Fruit fly (Drosophila melanogaster) whole organism, embryonic: ENCODE measurements around the gene CG7879.

Experiments
- Bteb2 ChIP-seq: fragments of 200-800 bp; sonication (Bioruptor generic); optimal IDR thresholded peaks from 2 replicates; lab custom pipeline; 2016; ENCODE audit warnings: missing biosample characterization, missing genetic modification characterization
- CG1024 ChIP-seq: fragments of 200-800 bp; sonication (Bioruptor generic); IDR thresholded peaks from 2 replicates; pipeline ENCODE4 v1.3.6; 2022; ENCODE audit warnings: missing biosample characterization, missing genetic modification characterization
- CG10654 ChIP-seq: fragments of 200-800 bp; sonication (Bioruptor generic); optimal IDR thresholded peaks from 2 replicates; lab custom pipeline; 2016; ENCODE audit warnings: missing biosample characterization, missing genetic modification characterization
- CG11247 ChIP-seq: fragments of 200-800 bp; sonication (Bioruptor generic); IDR thresholded peaks from 2 replicates; pipeline ENCODE4 v1.3.6; 2022; ENCODE audit warnings: missing biosample characterization, missing genetic modification characterization
- CG13894 ChIP-seq: fragments of 200-800 bp; sonication (Bioruptor generic); optimal IDR thresholded peaks from 3 replicates; lab custom pipeline; 2018; ENCODE audit warnings: missing biosample characterization, mild to moderate bottlenecking, missing genetic modification characterization, moderate library complexity
- CG14667 ChIP-seq: fragments of 200-800 bp; sonication (Bioruptor generic); IDR thresholded peaks from 2 replicates; pipeline ENCODE4 v1.3.6; 2022; ENCODE audit warnings: missing biosample characterization, missing genetic modification characterization
- CG15269 ChIP-seq: fragments of 200-800 bp; sonication (Bioruptor generic); optimal IDR thresholded peaks from 2 replicates; lab custom pipeline; 2018; ENCODE audit warnings: missing biosample characterization, mild to moderate bottlenecking, missing genetic modification characterization, moderate library complexity
- CG15514 ChIP-seq: fragments of 200-800 bp; sonication (Bioruptor generic); optimal IDR thresholded peaks from 3 replicates; lab custom pipeline; 2017; ENCODE audit warnings: missing biosample characterization, missing genetic modification characterization, mild to moderate bottlenecking, moderate library complexity, missing genetic modification reagents
- CG1602 ChIP-seq: fragments of 200-800 bp; sonication (Bioruptor generic); optimal IDR thresholded peaks from 3 replicates; lab custom pipeline; 2016; ENCODE audit warnings: missing biosample characterization, missing genetic modification characterization
- CG2120 ChIP-seq: fragments of 200-800 bp; sonication (Bioruptor generic); optimal IDR thresholded peaks from 3 replicates; lab custom pipeline; 2016; ENCODE audit warnings: missing biosample characterization, missing genetic modification characterization
- CG30020 ChIP-seq: fragments of 200-800 bp; optimal IDR thresholded peaks from 2 replicates; lab custom pipeline; 2019; ENCODE audit warnings: missing biosample characterization, mild to moderate bottlenecking, missing genetic modification characterization, moderate library complexity
- CG31388 ChIP-seq: fragments of 200-800 bp; sonication (Bioruptor generic); optimal IDR thresholded peaks from 2 replicates; lab custom pipeline; 2016; ENCODE audit warnings: missing biosample characterization, missing genetic modification characterization
- CG3281 ChIP-seq: fragments of 200-800 bp; sonication (Bioruptor generic); optimal IDR thresholded peaks from 3 replicates; lab custom pipeline; 2017; ENCODE audit warnings: missing biosample characterization, mild to moderate bottlenecking, missing genetic modification characterization
- CG34422 ChIP-seq: fragments of 200-800 bp; sonication (Bioruptor generic); IDR thresholded peaks from 3 replicates; pipeline ENCODE4 v1.3.6; 2022; ENCODE audit warnings: missing biosample characterization, missing genetic modification characterization
- CG3838 ChIP-seq: fragments of 200-800 bp; sonication (Bioruptor generic); optimal IDR thresholded peaks from 3 replicates; lab custom pipeline; 2016; ENCODE audit warnings: missing biosample characterization, missing genetic modification characterization
- CG5180 ChIP-seq: fragments of 200-800 bp; sonication (Bioruptor generic); optimal IDR thresholded peaks from 3 replicates; lab custom pipeline; 2017; ENCODE audit warnings: missing biosample characterization, missing genetic modification characterization, mild to moderate bottlenecking, moderate library complexity, missing genetic modification reagents
- CG7372 ChIP-seq: fragments of 200-800 bp; sonication (Bioruptor generic); IDR thresholded peaks from 2 replicates; pipeline ENCODE4 v1.3.6; 2022; ENCODE audit warnings: missing biosample characterization, missing genetic modification characterization
- CG7745 ChIP-seq: fragments of 200-800 bp; sonication (Bioruptor generic); optimal IDR thresholded peaks from 2 replicates; lab custom pipeline; 2018; ENCODE audit warnings: missing biosample characterization, mild to moderate bottlenecking, missing genetic modification characterization, moderate library complexity
- CG9817 ChIP-seq: fragments of 200-800 bp; sonication (Bioruptor generic); optimal IDR thresholded peaks from 2 replicates; lab custom pipeline; 2018; ENCODE audit warnings: missing biosample characterization, mild to moderate bottlenecking, missing genetic modification characterization, moderate library complexity
- D19A ChIP-seq: fragments of 200-800 bp; optimal IDR thresholded peaks from 3 replicates; lab custom pipeline; 2019; ENCODE audit warnings: missing biosample characterization, mild to moderate bottlenecking, missing genetic modification characterization, moderate library complexity
- Doc3 ChIP-seq: fragments of 200-800 bp; sonication (Bioruptor generic); IDR thresholded peaks from 3 replicates; pipeline ENCODE4 v1.3.6; 2022; ENCODE audit warnings: missing biosample characterization, missing genetic modification characterization; ENCODE audit not compliant: partially characterized antibody
- Drgx ChIP-seq: fragments of 200-800 bp; sonication (Bioruptor generic); IDR thresholded peaks from 2 replicates; pipeline ENCODE4 v1.3.6; 2022; ENCODE audit warnings: missing biosample characterization, missing genetic modification characterization
- Hand ChIP-seq: fragments of 200-800 bp; sonication (Bioruptor generic); optimal IDR thresholded peaks from 2 replicates; lab custom pipeline; 2017; ENCODE audit warnings: mild to moderate bottlenecking, missing biosample characterization, missing genetic modification reagents, missing genetic modification characterization
- Jarid2 ChIP-seq: fragments of 200-800 bp; sonication (Bioruptor generic); optimal IDR thresholded peaks from 3 replicates; lab custom pipeline; 2017; ENCODE audit warnings: mild to moderate bottlenecking, missing biosample characterization, missing genetic modification reagents, missing genetic modification characterization
- Lpt ChIP-seq: fragments of >200 bp; optimal IDR thresholded peaks from 2 replicates; lab custom pipeline; 2018; ENCODE audit warnings: missing biosample characterization, missing genetic modification characterization
- Med ChIP-seq: fragments of 200-800 bp; sonication (Bioruptor generic); peaks from one replicate; lab custom pipeline; 2016; ENCODE audit warnings: missing biosample characterization, missing genetic modification characterization, mild to moderate bottlenecking, inconsistent platforms, moderate library complexity
- Myb ChIP-seq: fragments of 200-800 bp; sonication (Bioruptor generic); optimal IDR thresholded peaks from 2 replicates; lab custom pipeline; 2016; ENCODE audit warnings: missing biosample characterization, missing genetic modification characterization
- NFAT ChIP-seq: fragments of 200-800 bp; sonication (Bioruptor generic); IDR thresholded peaks from 2 replicates; pipeline ENCODE4 v1.3.6; 2022; ENCODE audit warnings: missing biosample characterization, missing genetic modification characterization
- Trl ChIP-seq, 3 experiments: fragments of >200 bp in 2 of 3; fragments of 200-800 bp in 1 of 3; sonication (Bioruptor generic) in 1 of 3; optimal IDR thresholded peaks; 2 replicates in 1 of 3; 3 replicates in 2 of 3; lab custom pipeline; 2016 to 2017; ENCODE audit warnings: missing biosample characterization in 1 of 3, missing genetic modification characterization in 1 of 3
- cg ChIP-seq: fragments of 200-800 bp; sonication (Bioruptor generic); optimal IDR thresholded peaks from 3 replicates; lab custom pipeline; 2019; ENCODE audit warnings: missing biosample characterization, mild to moderate bottlenecking, missing genetic modification characterization, moderate library complexity
- chm ChIP-seq: fragments of 200-800 bp; sonication (Bioruptor generic); IDR thresholded peaks from 2 replicates; pipeline ENCODE4 v1.3.6; 2022; ENCODE audit warnings: missing biosample characterization, missing genetic modification characterization
- croc ChIP-seq: fragments of 200-800 bp; sonication (Bioruptor generic); conservative IDR thresholded peaks from 3 replicates; pipeline ENCODE4 v1.3.6; 2022; ENCODE audit warnings: missing biosample characterization, missing genetic modification characterization
- crol ChIP-seq: fragments of 200-800 bp; sonication (Bioruptor generic); IDR thresholded peaks from 2 replicates; pipeline ENCODE4 v1.3.6; 2022; ENCODE audit warnings: missing biosample characterization, missing genetic modification characterization
- danr ChIP-seq: fragments of 200-800 bp; sonication (Bioruptor generic); IDR thresholded peaks from 2 replicates; pipeline ENCODE4 v1.3.6; 2022; ENCODE audit warnings: missing biosample characterization, missing genetic modification characterization
- ewg ChIP-seq: fragments of 200-800 bp; sonication (Bioruptor generic); optimal IDR thresholded peaks from 3 replicates; lab custom pipeline; 2017; ENCODE audit warnings: mild to moderate bottlenecking, missing biosample characterization, missing genetic modification reagents, missing genetic modification characterization
- fu2 ChIP-seq: fragments of 200-800 bp; sonication (Bioruptor generic); optimal IDR thresholded peaks from 2 replicates; lab custom pipeline; 2016; ENCODE audit warnings: missing biosample characterization, missing genetic modification characterization
- her ChIP-seq: fragments of 200-800 bp; sonication (Bioruptor generic); optimal IDR thresholded peaks from 2 replicates; lab custom pipeline; 2016; ENCODE audit warnings: missing biosample characterization, missing genetic modification characterization
- hkb ChIP-seq, 2 experiments: fragments of 200-800 bp in 1 of 2; fragments of >200 bp in 1 of 2; sonication (Bioruptor generic) in 1 of 2; IDR thresholded peaks in 1 of 2; optimal IDR thresholded peaks in 1 of 2; 2 replicates each; pipeline versions ENCODE4 v1.3.6 to Lab custom; 2017 to 2022; ENCODE audit warnings: missing biosample characterization in 1 of 2, missing genetic modification characterization in 1 of 2
- lilli ChIP-seq: fragments of 200-800 bp; sonication (Bioruptor generic); optimal IDR thresholded peaks from 3 replicates; lab custom pipeline; 2016; ENCODE audit warnings: missing biosample characterization, missing genetic modification characterization
- mam ChIP-seq: fragments of 200-800 bp; sonication (Bioruptor generic); optimal IDR thresholded peaks from 3 replicates; lab custom pipeline; 2016; ENCODE audit warnings: missing biosample characterization, missing genetic modification characterization
- mirr ChIP-seq: fragments of 200-800 bp; sonication (Bioruptor generic); optimal IDR thresholded peaks from 3 replicates; lab custom pipeline; 2018; ENCODE audit warnings: missing biosample characterization, mild to moderate bottlenecking, missing genetic modification characterization
- nerfin-1 ChIP-seq: fragments of 200-800 bp; sonication (Bioruptor generic); optimal IDR thresholded peaks from 3 replicates; lab custom pipeline; 2019; ENCODE audit warnings: missing biosample characterization, mild to moderate bottlenecking, missing genetic modification characterization, moderate library complexity
- nerfin-2 ChIP-seq: fragments of 200-800 bp; sonication (Bioruptor generic); IDR thresholded peaks from 2 replicates; pipeline ENCODE4 v1.3.6; 2022; ENCODE audit warnings: missing biosample characterization, missing genetic modification characterization; ENCODE audit not compliant: partially characterized antibody
- onecut ChIP-seq: fragments of 200-800 bp; sonication (Bioruptor generic); IDR thresholded peaks from 2 replicates; pipeline ENCODE4 v1.3.6; 2022; ENCODE audit warnings: missing biosample characterization, missing genetic modification characterization
- pan ChIP-seq, 4 experiments: fragments of >200 bp in 3 of 4; fragments of 200-800 bp in 1 of 4; sonication (Bioruptor generic) in 1 of 4; optimal IDR thresholded peaks in 3 of 4; IDR thresholded peaks in 1 of 4; 2 replicates each; pipeline versions ENCODE4 v1.3.6 to Lab custom; 2017 to 2022; ENCODE audit warnings: missing biosample characterization in 2 of 4, missing genetic modification characterization in 2 of 4, mixed read lengths in 1 of 4
- peb ChIP-seq: fragments of 200-800 bp; sonication (Bioruptor generic); IDR thresholded peaks from 2 replicates; pipeline ENCODE4 v1.3.6; 2022; ENCODE audit warnings: missing biosample characterization, missing genetic modification characterization
- sr ChIP-seq: fragments of 200-800 bp; sonication (Bioruptor generic); IDR thresholded peaks from 3 replicates; pipeline ENCODE4 v1.3.6; 2022; ENCODE audit warnings: missing biosample characterization, missing genetic modification characterization
- sug ChIP-seq: fragments of 200-800 bp; optimal IDR thresholded peaks from 2 replicates; lab custom pipeline; 2019; ENCODE audit warnings: missing biosample characterization, mild to moderate bottlenecking, missing genetic modification characterization, moderate library complexity
- tup ChIP-seq: fragments of 200-800 bp; sonication (Bioruptor generic); optimal IDR thresholded peaks from 2 replicates; lab custom pipeline; 2016; ENCODE audit warnings: missing biosample characterization, mild to moderate bottlenecking, missing genetic modification characterization, moderate library complexity
- usp ChIP-seq: fragments of >200 bp; optimal IDR thresholded peaks from 2 replicates; lab custom pipeline; 2017; ENCODE audit warnings: missing biosample characterization, missing genetic modification characterization

CG7879 gene

dm6 chr3L:1577338-1577737 is 8.9 kb upstream of the CG7879 start (continued):
- peak; percentile 43 for TF ChIP-seq Med (GFP tag; lab: Kevin White, UChicago)
- no peak for TF ChIP-seq CG2120 (GFP tag; lab: Kevin White, UChicago)
- no peak for TF ChIP-seq lilli
- TF ChIP-seq croc (GFP tag; lab: Robert Waterston, UW), result no peak
- TF ChIP-seq mirr (GFP tag; lab: Kevin White, UChicago), result no peak
- TF ChIP-seq onecut (GFP tag; lab: Robert Waterston, UW), result peak; percentile 98
- TF ChIP-seq hkb (optimal IDR thresholded peaks at IDR 0.05; lab: Kevin White, UChicago), result no peak
- TF ChIP-seq hkb (GFP tag; IDR thresholded peaks at IDR 0.05; lab: Robert Waterston, UW), result peak; percentile 15; the same call in 1 of the 2 replicates
- no peak for TF ChIP-seq mam (GFP tag; lab: Kevin White, UChicago)
- TF ChIP-seq CG7372, result no peak
- no peak for TF ChIP-seq pan (optimal IDR thresholded peaks at IDR 0.05; lab: Kevin White, UChicago)
- no peak for TF ChIP-seq pan (GFP tag; optimal IDR thresholded peaks at IDR 0.05 in 1 of 2, IDR thresholded peaks at IDR 0.05 in 1 of 2)
- no peak for TF ChIP-seq CG7745 (tag; lab: Kevin White, UChicago)
- no peak for TF ChIP-seq peb
- TF ChIP-seq nerfin-2 (GFP tag; lab: Robert Waterston, UW), result 0 out of 2 replicates have a peak, but pooled peaks have one; percentile 24
- TF ChIP-seq Drgx (GFP tag; lab: Robert Waterston, UW), result peak; percentile 37; the same call in 1 of the 2 replicates
- TF ChIP-seq sug (tag; lab: Kevin White, UChicago), result no peak
- no peak for TF ChIP-seq CG10654 (GFP tag; lab: Kevin White, UChicago)
- TF ChIP-seq her, result no peak
- TF ChIP-seq usp, result no peak
- TF ChIP-seq Hand (GFP tag; lab: Kevin White, UChicago), result no peak
- no peak for TF ChIP-seq chm (GFP tag; lab: Robert Waterston, UW)
- TF ChIP-seq Lpt (GFP tag; lab: Kevin White, UChicago), result no peak
- TF ChIP-seq NFAT (GFP tag; lab: Robert Waterston, UW), result no peak
- no peak for TF ChIP-seq CG1024 (GFP tag; lab: Robert Waterston, UW)
- peak; percentile 9 for TF ChIP-seq CG15514 (GFP tag; lab: Kevin White, UChicago)
- peak; percentile 9 for TF ChIP-seq Jarid2 (GFP tag; lab: Kevin White, UChicago)
- no peak for TF ChIP-seq CG1602 (GFP tag; lab: Kevin White, UChicago)
- no peak for TF ChIP-seq tup (GFP tag; lab: Kevin White, UChicago)
- no peak for TF ChIP-seq CG3281 (GFP tag; lab: Kevin White, UChicago)
- peak; percentile 71 for TF ChIP-seq crol (GFP tag; lab: Robert Waterston, UW)
- no peak for TF ChIP-seq CG3838 (GFP tag; lab: Kevin White, UChicago)
- no peak for TF ChIP-seq CG30020 (tag; lab: Kevin White, UChicago)
- peak; percentile 39 to 42 for TF ChIP-seq Trl (optimal IDR thresholded peaks at IDR 0.05; lab: Kevin White, UChicago)
- no peak for TF ChIP-seq Trl (GFP tag; optimal IDR thresholded peaks at IDR 0.05; lab: Kevin White, UChicago)
- TF ChIP-seq CG31388 (GFP tag; lab: Kevin White, UChicago), result no peak
- TF ChIP-seq cg, result peak; percentile 66
- TF ChIP-seq danr (GFP tag; lab: Robert Waterston, UW), result no peak
- no peak for TF ChIP-seq CG5180 (GFP tag; lab: Kevin White, UChicago)
- TF ChIP-seq CG11247 (GFP tag; lab: Robert Waterston, UW), result 0 out of 2 replicates have a peak, but pooled peaks have one; percentile 27
- TF ChIP-seq sr (GFP tag; lab: Robert Waterston, UW), result peak; percentile 30; the same call in 1 of the 3 replicates
- TF ChIP-seq Myb (GFP tag; lab: Kevin White, UChicago), result no peak
- TF ChIP-seq ewg, result peak; percentile 85
- no peak for TF ChIP-seq CG14667 (GFP tag; lab: Robert Waterston, UW)
- peak; percentile 47; the same call in 1 of the 3 replicates for TF ChIP-seq CG34422
- TF ChIP-seq fu2, result no peak
- TF ChIP-seq Doc3, result 0 out of 3 replicates have a peak, but pooled peaks have one; percentile 17
- TF ChIP-seq CG15269 (tag; lab: Kevin White, UChicago), result no peak
- TF ChIP-seq Bteb2 (GFP tag; lab: Kevin White, UChicago), result no peak
- no peak for TF ChIP-seq D19A (tag; lab: Kevin White, UChicago)
- peak; percentile 14 for TF ChIP-seq nerfin-1 (tag; lab: Kevin White, UChicago)
- no peak for TF ChIP-seq CG13894 (tag; lab: Kevin White, UChicago)
- TF ChIP-seq CG9817 (tag; lab: Kevin White, UChicago), result no peak
